Worm (Caenorhabditis elegans): ENCODE measurements around the gene C14C6.5.

Gene C14C6.5

DNA sequence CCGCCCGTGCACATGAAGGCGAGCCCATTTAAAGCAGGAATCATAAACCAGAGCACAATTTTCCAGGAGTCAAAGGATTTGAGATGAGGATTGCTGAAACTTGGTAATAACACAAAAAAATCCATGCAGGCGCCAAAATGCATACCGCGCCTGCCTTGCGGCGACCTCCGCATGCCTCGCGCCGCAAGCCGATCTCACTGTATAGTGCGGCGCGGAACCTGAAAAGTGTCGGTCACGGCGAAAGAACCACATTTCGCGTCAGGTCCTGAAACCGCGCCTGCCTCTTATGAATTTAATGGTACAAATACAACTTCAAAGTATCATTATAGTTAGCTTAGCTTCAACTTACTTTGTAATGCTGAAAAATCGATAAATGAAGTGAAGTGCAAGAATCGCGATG lies 35.9 kb upstream of the C14C6.5 start:
- TF ChIP-seq lir-1 (GFP tag; conservative IDR thresholded peaks at IDR 0.05) (no peak), snpc-4 (GFP tag; optimal IDR thresholded peaks at IDR 0.05) (no peak), snpc-4 (tag; optimal IDR thresholded peaks at IDR 0.05) (peak in 1 of 4 experiments; percentile 1), zfh-2 (GFP tag; conservative IDR thresholded peaks at IDR 0.05) (peak; percentile 73), sdz-38 (tag; optimal IDR thresholded peaks at IDR 0.05) (no peak)

DNA sequence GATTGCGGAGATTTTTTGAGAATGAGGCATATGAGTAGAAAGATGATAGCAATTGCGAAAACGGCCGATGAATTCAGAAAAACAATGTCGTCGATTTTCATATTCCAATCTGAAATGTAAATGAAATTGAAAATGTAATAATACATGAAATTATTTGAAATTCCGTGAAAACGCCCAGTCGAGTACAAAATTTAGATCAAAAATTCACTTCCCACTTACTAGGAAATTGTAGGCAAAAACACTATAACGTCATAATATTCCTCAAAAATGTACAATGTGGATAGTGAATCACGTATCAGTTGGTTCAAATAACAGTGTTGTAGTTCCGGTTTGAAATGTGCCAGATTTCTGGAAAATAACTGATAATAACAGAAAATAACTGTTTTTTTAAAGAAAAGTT lies 35.2 kb upstream of the C14C6.5 start, which contains the start of gene str-256:
TSS of gene str-256 (minus strand) at position 101 of the 400 bp plus-strand sequence.
- TF ChIP-seq ztf-3 (GFP tag; optimal IDR thresholded peaks at IDR 0.05) (no peak), F49E8.2 (tag; optimal IDR thresholded peaks at IDR 0.05; ENCODE audit: insufficient read depth) (no peak), rpc-1 (optimal IDR thresholded peaks at IDR 0.05) (no peak), rpc-1 (tag; optimal IDR thresholded peaks at IDR 0.05) (no peak), bed-1 (GFP tag; IDR thresholded peaks at IDR 0.05) (no peak), bed-2 (GFP tag; IDR thresholded peaks at IDR 0.05) (no peak), somi-1 (GFP tag; optimal IDR thresholded peaks at IDR 0.05) (no peak), ztf-18 (tag; optimal IDR thresholded peaks at IDR 0.05) (no peak), lag-1 (GFP tag; IDR thresholded peaks at IDR 0.05) (no peak), aptf-3 (GFP tag; IDR thresholded peaks at IDR 0.05) (no peak), attf-3 (GFP tag; conservative IDR thresholded peaks at IDR 0.05) (no peak), mcd-1 (GFP tag; IDR thresholded peaks at IDR 0.05) (no peak), ztf-28 (GFP tag; IDR thresholded peaks at IDR 0.05) (no peak)

DNA sequence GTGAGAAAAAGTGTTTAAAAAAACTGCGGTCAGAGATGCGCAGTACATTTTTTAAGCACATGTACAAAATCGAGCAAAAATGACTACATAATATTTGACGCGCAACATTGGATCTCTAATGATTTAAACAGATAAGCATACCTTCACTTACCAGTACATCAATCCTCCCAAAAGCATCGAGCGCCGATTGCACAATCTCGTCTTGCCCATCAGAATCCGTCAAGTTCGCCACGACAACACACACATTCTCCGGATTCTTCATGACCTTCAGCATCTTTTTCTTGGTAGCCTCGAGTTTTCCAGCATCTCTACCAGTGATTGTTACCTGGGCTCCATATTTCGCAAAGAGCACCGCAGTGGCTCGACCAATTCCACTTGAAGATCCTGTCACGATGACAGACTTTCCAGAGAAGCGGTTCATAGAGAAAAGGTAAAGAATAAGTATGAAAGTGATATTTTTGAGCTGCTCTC lies 33.6 kb upstream of the C14C6.5 start, which contains the start of gene T01G6.10:
TSS of gene T01G6.10 (minus strand) at position 421 of the 471 bp plus-strand sequence.
- no peak for TF ChIP-seq lin-54 (GFP tag; optimal IDR thresholded peaks at IDR 0.05)
- TF ChIP-seq F10E7.11 (tag; optimal IDR thresholded peaks at IDR 0.05): no peak
- no peak for TF ChIP-seq ztf-6 (GFP tag; IDR thresholded peaks at IDR 0.05)
- TF ChIP-seq mcd-1 (GFP tag; IDR thresholded peaks at IDR 0.05): no peak
- no peak for TF ChIP-seq hmg-20 (GFP tag; IDR thresholded peaks at IDR 0.05)
- no peak for TF ChIP-seq F52B5.7 (tag; optimal IDR thresholded peaks at IDR 0.05)
- no peak for TF ChIP-seq dpl-1 (GFP tag; optimal IDR thresholded peaks at IDR 0.05)
- no peak for TF ChIP-seq unc-62 (GFP tag; optimal IDR thresholded peaks at IDR 0.05)
- TF ChIP-seq xnd-1 (tag; optimal IDR thresholded peaks at IDR 0.05): no peak
- TF ChIP-seq F39B2.1 (GFP tag; IDR thresholded peaks at IDR 0.05): no peak
- TF ChIP-seq Y53G8AR.9 (GFP tag; conservative IDR thresholded peaks at IDR 0.05): no peak
- no peak for TF ChIP-seq madf-3 (GFP tag; IDR thresholded peaks at IDR 0.05)
- no peak for TF ChIP-seq lsy-27 (tag; optimal IDR thresholded peaks at IDR 0.05; ENCODE audit: borderline replicate concordance, insufficient read depth)
- TF ChIP-seq chd-7 (tag; optimal IDR thresholded peaks at IDR 0.05): no peak
- TF ChIP-seq cebp-2 (GFP tag; IDR thresholded peaks at IDR 0.05): no peak
- TF ChIP-seq nfya-2 (GFP tag; IDR thresholded peaks at IDR 0.05): no peak

DNA sequence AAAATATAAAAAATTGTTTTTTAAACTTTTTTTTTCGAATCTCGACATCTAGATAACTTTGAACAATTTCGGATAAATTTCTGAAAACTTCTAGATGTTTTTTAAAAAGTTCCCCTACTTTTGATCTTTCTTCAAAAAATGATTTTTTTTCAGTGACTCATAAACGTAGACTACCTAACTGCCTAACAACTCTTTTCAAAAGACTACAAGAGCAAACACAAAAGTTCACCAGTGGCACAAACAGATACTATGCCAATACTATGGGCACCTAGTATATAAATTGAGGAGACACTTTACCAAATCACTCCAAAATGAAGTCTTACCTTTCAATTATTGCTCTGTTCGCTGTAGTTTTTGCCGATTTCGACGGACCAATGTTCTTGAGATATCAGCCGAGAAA lies 32.7 kb upstream of the C14C6.5 start, which contains the start of gene srlf-35:
TSS of gene srlf-35 (plus strand) at position 301 of the 400 bp plus-strand sequence.
- TF ChIP-seq zim-3 (tag; optimal IDR thresholded peaks at IDR 0.05) (no peak), B0336.3 (GFP tag; IDR thresholded peaks at IDR 0.05) (no peak), K12H6.12 (tag; optimal IDR thresholded peaks at IDR 0.05) (no peak), egl-44 (GFP tag; IDR thresholded peaks at IDR 0.05) (no peak), sdz-38 (tag; optimal IDR thresholded peaks at IDR 0.05) (no peak), ZK185.1 (tag; optimal IDR thresholded peaks at IDR 0.05; ENCODE audit: poor library complexity, severe bottlenecking) (no peak), lin-40 (tag; optimal IDR thresholded peaks at IDR 0.05) (no peak), efl-1 (GFP tag; optimal IDR thresholded peaks at IDR 0.05) (no peak)
